Fruit fly (Drosophila melanogaster) whole organism, adult: Measurements from ENCODE around the gene Dis3l2.

Experiments
- Clk ChIP-seq: fragments of 200-800 bp; sonication (Bioruptor generic); optimal IDR thresholded peaks from 2 replicates; lab custom pipeline; 2017; ENCODE audit warnings: missing biosample characterization, missing genetic modification characterization
- Crg-1 ChIP-seq: fragments of 200-800 bp; sonication (Bioruptor generic); optimal IDR thresholded peaks from 2 replicates; lab custom pipeline; 2016; ENCODE audit warnings: missing biosample characterization, missing genetic modification characterization
- Hr96 ChIP-seq: fragments of 200-800 bp; sonication (Bioruptor generic); optimal IDR thresholded peaks from 2 replicates; lab custom pipeline; 2016; ENCODE audit warnings: missing biosample characterization, missing genetic modification characterization
- kay ChIP-seq: fragments of 200-800 bp; sonication (Bioruptor generic); peaks from one replicate; lab custom pipeline; 2016; ENCODE audit warnings: missing biosample characterization, missing genetic modification characterization, borderline replicate concordance

- TF ChIP-seq Hr96 (GFP tag; lab: Kevin White, UChicago) (no peak), kay (GFP tag; lab: Kevin White, UChicago) (no peak), Clk (GFP tag; lab: Kevin White, UChicago) (no peak), Crg-1 (GFP tag; lab: Kevin White, UChicago) (peak; percentile 44)
These were observed 13.3 kb upstream of the Dis3l2 start for dm6 chr3L:199050-199745.
